Worm (Caenorhabditis elegans): Measurements from ENCODE around the gene miga-1.

miga-1 gene

DNA sequence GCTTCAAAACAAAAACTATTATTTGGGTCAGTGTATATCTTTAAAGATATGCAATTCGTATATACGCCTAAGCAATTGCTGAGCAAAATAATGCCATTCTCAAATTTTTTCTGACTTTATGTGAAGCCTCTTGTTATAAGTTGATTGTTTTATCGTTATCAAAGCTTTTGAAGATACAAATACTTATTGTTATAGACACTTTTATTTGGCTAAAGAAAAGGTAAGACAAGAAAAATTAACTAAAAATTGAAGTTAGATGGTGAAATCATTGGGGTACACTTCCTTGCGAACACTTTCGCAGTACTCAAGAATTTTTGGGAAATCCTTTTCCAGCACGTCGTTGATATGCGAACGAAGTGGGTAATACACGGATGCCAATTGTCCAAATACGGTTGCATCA is 11.7 kb upstream of the miga-1 start:
- TF ChIP-seq Y48G9A.11 (GFP tag; IDR thresholded peaks at IDR 0.05) (no peak), mdl-1 (tag; optimal IDR thresholded peaks at IDR 0.05) (no peak), F44E2.7 (GFP tag; IDR thresholded peaks at IDR 0.05) (no peak), ceh-20 (GFP tag; IDR thresholded peaks at IDR 0.05) (no peak), unc-62 (GFP tag; optimal IDR thresholded peaks at IDR 0.05 in 1 of 2) (peak in 1 of 2 experiments; percentile 80), unc-62 (tag; optimal IDR thresholded peaks at IDR 0.05) (no peak), hmg-1.1 (GFP tag; IDR thresholded peaks at IDR 0.05) (no peak)

DNA sequence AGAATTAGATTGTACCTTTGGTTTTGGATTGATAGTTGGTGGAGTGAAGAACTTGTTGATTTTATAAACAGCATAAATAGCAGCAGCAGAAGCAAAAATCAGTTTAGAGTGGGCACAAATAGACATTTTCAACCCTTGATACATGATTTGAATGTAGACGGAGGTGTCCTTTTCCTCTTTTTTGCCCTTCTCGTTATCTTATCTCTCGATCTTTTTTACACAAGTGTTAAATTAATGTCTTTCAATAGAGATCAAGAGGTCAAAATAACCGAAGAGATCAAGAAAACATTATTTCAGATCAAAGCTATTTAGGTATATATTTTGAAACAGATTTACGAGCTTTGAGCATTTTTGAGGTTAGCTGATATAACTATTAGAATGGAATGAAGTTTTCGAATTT is 11.2 kb upstream of the miga-1 start, which contains the start of gene cdr-7:
Gene cdr-7 (minus strand): TSS at position 205 of the 400 bp plus-strand sequence.
- TF ChIP-seq ceh-32 (tag; optimal IDR thresholded peaks at IDR 0.05; ENCODE audit: poor library complexity): no peak
- no peak for TF ChIP-seq nhr-25 (tag; optimal IDR thresholded peaks at IDR 0.05; ENCODE audit: borderline replicate concordance, insufficient read depth)
- TF ChIP-seq nhr-28 (tag; optimal IDR thresholded peaks at IDR 0.05): peak; percentile 13

ce11 chrV:12410416-12411001 is 9.8 kb upstream of the miga-1 start, which contains the start of gene hrg-2:
Gene hrg-2, minus strand, starts transcription at chrV:12410513.
- TF ChIP-seq aha-1 (tag): peak; percentile 31
- peak; percentile 64 for TF ChIP-seq nhr-48 (tag; optimal IDR thresholded peaks at IDR 0.05)
- TF ChIP-seq egl-43 (GFP tag; IDR thresholded peaks at IDR 0.05): no peak
- TF ChIP-seq ztf-7 (tag; optimal IDR thresholded peaks at IDR 0.05): peak; percentile 93
- TF ChIP-seq tra-1 (GFP tag; IDR thresholded peaks at IDR 0.05): no peak
- no peak for TF ChIP-seq Y48G9A.11 (GFP tag; IDR thresholded peaks at IDR 0.05)
- TF ChIP-seq nhr-11 (tag; optimal IDR thresholded peaks at IDR 0.05): no peak
- peak; percentile 14 for TF ChIP-seq nhr-28 (tag; optimal IDR thresholded peaks at IDR 0.05)
- TF ChIP-seq dve-1 (tag; optimal IDR thresholded peaks at IDR 0.05; ENCODE audit: insufficient read depth): peak; percentile 11
- peak; percentile 2 for TF ChIP-seq mep-1 (tag; optimal IDR thresholded peaks at IDR 0.05)
- TF ChIP-seq aly-2 (tag; optimal IDR thresholded peaks at IDR 0.05): no peak
- TF ChIP-seq hlh-30 (tag; optimal IDR thresholded peaks at IDR 0.05; ENCODE audit: insufficient read depth): peak; percentile 40

DNA sequence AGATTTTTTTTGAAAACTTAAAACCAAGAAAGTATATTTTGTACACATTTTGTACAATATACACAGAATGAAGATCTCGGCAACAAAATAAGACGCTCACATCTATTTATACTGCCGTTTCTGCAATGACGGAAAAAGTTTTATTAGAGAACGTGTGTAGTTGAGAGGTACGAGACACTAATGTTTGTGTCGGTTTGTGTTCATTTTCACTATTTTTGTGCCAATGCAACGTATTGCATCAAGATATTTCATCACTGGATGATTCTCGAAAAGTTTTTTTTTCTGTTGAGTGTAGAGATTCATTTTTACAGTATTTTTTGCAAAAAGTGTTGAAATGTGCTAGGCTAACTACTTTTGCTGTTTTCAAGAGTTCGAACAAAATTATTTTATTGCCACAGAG is 8.3 kb upstream of the miga-1 start:
- TF ChIP-seq hlh-30 (tag; optimal IDR thresholded peaks at IDR 0.05; ENCODE audit: insufficient read depth) (no peak), dve-1 (tag; optimal IDR thresholded peaks at IDR 0.05; ENCODE audit: insufficient read depth) (peak; percentile 14), nhr-6 (tag; optimal IDR thresholded peaks at IDR 0.05) (peak; percentile 26), nhr-41 (GFP tag; IDR thresholded peaks at IDR 0.05) (no peak), hmg-1.1 (GFP tag; IDR thresholded peaks at IDR 0.05) (no peak), nhr-11 (tag; optimal IDR thresholded peaks at IDR 0.05) (no peak), F44E2.7 (GFP tag; IDR thresholded peaks at IDR 0.05) (no peak), pha-4 (GFP tag; IDR thresholded peaks at IDR 0.05) (no peak), pha-4 (tag; optimal IDR thresholded peaks at IDR 0.05) (no peak), spr-1 (tag; optimal IDR thresholded peaks at IDR 0.05) (no peak), tag-97 (GFP tag; IDR thresholded peaks at IDR 0.05) (no peak), lin-38 (GFP tag; IDR thresholded peaks at IDR 0.05) (no peak), nhr-10 (tag; optimal IDR thresholded peaks at IDR 0.05) (no peak), T20F7.1 (GFP tag; optimal IDR thresholded peaks at IDR 0.05) (peak; percentile 29), hlh-11 (tag; optimal IDR thresholded peaks at IDR 0.05) (peak; percentile 33), D1046.2 (GFP tag; IDR thresholded peaks at IDR 0.05) (no peak), unc-39 (tag; optimal IDR thresholded peaks at IDR 0.05) (no peak), lsy-2 (tag; optimal IDR thresholded peaks at IDR 0.05) (peak in 1 of 2 experiments; percentile 33), F49E8.2 (tag; optimal IDR thresholded peaks at IDR 0.05; ENCODE audit: borderline replicate concordance) (no peak), nhr-25 (tag; optimal IDR thresholded peaks at IDR 0.05; ENCODE audit: borderline replicate concordance, insufficient read depth) (no peak), nhr-28 (tag; optimal IDR thresholded peaks at IDR 0.05) (peak; percentile 91), ceh-44 (GFP tag; IDR thresholded peaks at IDR 0.05) (no peak), ceh-20 (GFP tag; IDR thresholded peaks at IDR 0.05) (no peak), lir-3 (tag; optimal IDR thresholded peaks at IDR 0.05) (no peak), mxl-2 (GFP tag; conservative IDR thresholded peaks at IDR 0.05) (no peak), nhr-48 (tag; optimal IDR thresholded peaks at IDR 0.05) (no peak), ceh-62 (tag; optimal IDR thresholded peaks at IDR 0.05) (no peak), lin-29 (GFP tag; IDR thresholded peaks at IDR 0.05) (no peak), Y48G9A.11 (GFP tag; IDR thresholded peaks at IDR 0.05) (no peak), lin-13 (GFP tag; optimal IDR thresholded peaks at IDR 0.05) (no peak), sdz-12 (GFP tag; optimal IDR thresholded peaks at IDR 0.05) (no peak), ceh-82 (tag; optimal IDR thresholded peaks at IDR 0.05) (no peak), ztf-7 (tag; optimal IDR thresholded peaks at IDR 0.05) (no peak), daf-16 (GFP tag; optimal IDR thresholded peaks at IDR 0.05) (peak in 1 of 2 experiments; percentile 21), daf-16 (tag; optimal IDR thresholded peaks at IDR 0.05) (peak; percentile 11)

Measured in whole organism, L4 larva.